Comparison of ENCODE assay signal across 5 worm cellular contexts in the genomic region with DNA sequence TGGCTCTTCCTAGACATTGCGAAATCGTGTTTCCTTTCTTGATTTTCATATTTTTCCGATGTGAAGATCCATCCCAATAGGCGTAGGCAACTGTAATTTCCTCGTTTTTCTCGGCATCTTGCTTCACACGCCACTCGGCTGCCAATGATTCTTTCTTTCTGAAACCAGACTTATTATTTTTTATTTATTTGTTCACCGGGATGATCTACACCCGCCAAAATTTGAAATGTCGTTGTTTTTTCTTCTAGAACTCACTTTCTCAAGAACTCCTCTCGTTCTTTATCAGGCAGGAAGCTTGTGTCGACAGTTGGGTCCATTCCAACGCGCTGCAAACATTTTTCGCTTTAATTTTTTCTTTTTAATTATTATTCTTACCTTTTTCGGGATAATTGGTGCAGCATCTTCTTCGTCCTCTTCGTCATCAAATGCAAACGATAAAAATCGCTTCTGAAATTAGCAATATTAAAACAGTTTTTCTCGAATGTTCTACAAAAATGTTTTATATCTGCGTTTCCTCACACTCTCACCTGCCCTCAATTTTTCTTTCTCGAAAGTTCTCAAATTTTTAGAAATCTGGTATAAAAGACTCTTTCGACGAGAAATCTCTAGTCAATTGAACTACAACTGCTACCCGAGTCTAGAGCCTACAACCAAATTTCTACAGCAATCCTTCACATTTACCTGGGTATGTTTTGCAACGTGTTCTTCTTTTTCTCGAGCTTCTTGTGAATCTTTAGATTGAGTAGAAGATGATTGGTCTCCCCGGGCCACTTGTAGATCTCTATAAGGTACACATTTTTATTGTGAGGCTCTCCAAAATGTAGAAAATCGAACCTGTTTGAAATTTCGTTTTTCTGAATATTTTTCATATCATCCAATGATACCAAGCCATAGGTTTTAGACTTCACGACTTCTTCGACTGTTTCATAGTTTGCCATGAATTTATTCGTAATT.
TF ChIP-seq lines count a peak whose summit lies in the region.

A gene (plus strand): TSS at position 560 of the 954 bp plus-strand sequence.

TF ChIP-seq in whole organism, L1 larva, 84 proteins besides CTCF, POLR2A, EP300 and RAD21 (continues in another document):
- TF ChIP-seq lin-15B (tag; optimal IDR thresholded peaks at IDR 0.05; lab: Kevin White, UChicago): no peak
- no peak for TF ChIP-seq nhr-77 (tag; optimal IDR thresholded peaks at IDR 0.05; lab: Kevin White, UChicago)
- no peak for TF ChIP-seq ces-1 (GFP tag; optimal IDR thresholded peaks at IDR 0.05; lab: Kevin White, UChicago)
- TF ChIP-seq ztf-4 (tag; optimal IDR thresholded peaks at IDR 0.05; lab: Kevin White, UChicago): no peak
- TF ChIP-seq efl-1 (optimal IDR thresholded peaks at IDR 0.05; lab: Kevin White, UChicago): no peak
- peak in 1 of 2 experiments; percentile 50 for TF ChIP-seq efl-1 (GFP tag; optimal IDR thresholded peaks at IDR 0.05 in 1 of 2; lab: Kevin White, UChicago)
- peak; percentile 3 for TF ChIP-seq snu-23 (GFP tag; optimal IDR thresholded peaks at IDR 0.05; lab: Kevin White, UChicago)
- TF ChIP-seq vab-15 (tag; optimal IDR thresholded peaks at IDR 0.05; lab: Kevin White, UChicago): no peak
- TF ChIP-seq unc-62 (GFP tag; optimal IDR thresholded peaks at IDR 0.05; lab: Kevin White, UChicago): no peak
- no peak for TF ChIP-seq ceh-90 (tag; optimal IDR thresholded peaks at IDR 0.05; lab: Kevin White, UChicago)
- no peak for TF ChIP-seq hlh-17 (GFP tag; optimal IDR thresholded peaks at IDR 0.05; lab: Kevin White, UChicago; ENCODE audit: borderline replicate concordance)
- TF ChIP-seq lin-35 (GFP tag; optimal IDR thresholded peaks at IDR 0.05; lab: Kevin White, UChicago): no peak
- TF ChIP-seq lin-14 (GFP tag; optimal IDR thresholded peaks at IDR 0.05; lab: Kevin White, UChicago): no peak
- TF ChIP-seq elt-2 (tag; optimal IDR thresholded peaks at IDR 0.05; lab: Kevin White, UChicago): no peak
- TF ChIP-seq fkh-4 (tag; optimal IDR thresholded peaks at IDR 0.05; lab: Kevin White, UChicago; ENCODE audit: borderline replicate concordance): no peak
- TF ChIP-seq lsy-2 (tag; optimal IDR thresholded peaks at IDR 0.05; lab: Kevin White, UChicago): no peak

TF ChIP-seq in whole organism, L2 larva, 48 proteins besides CTCF, POLR2A, EP300 and RAD21:
- TF ChIP-seq C34F6.9 (tag; optimal IDR thresholded peaks at IDR 0.05; lab: Kevin White, UChicago) (peak; percentile 55), nhr-6 (tag; optimal IDR thresholded peaks at IDR 0.05; lab: Kevin White, UChicago) (no peak), ama-1 (optimal IDR thresholded peaks at IDR 0.05; lab: Kevin White, UChicago) (peak; percentile 84)
TF ChIP-seq in whole organism, L2 larva: peak in this region for 2.

TF ChIP-seq in whole organism, L3 larva, 47 proteins besides CTCF, POLR2A, EP300 and RAD21:
- TF ChIP-seq lin-15B (tag; optimal IDR thresholded peaks at IDR 0.05; lab: Kevin White, UChicago): no peak
- peak; percentile 6 for TF ChIP-seq elt-2 (tag; optimal IDR thresholded peaks at IDR 0.05; lab: Kevin White, UChicago)
- TF ChIP-seq nhr-25 (tag; optimal IDR thresholded peaks at IDR 0.05; lab: Kevin White, UChicago): peak; percentile 23
- TF ChIP-seq ZK546.5 (tag; optimal IDR thresholded peaks at IDR 0.05; lab: Kevin White, UChicago): no peak
- TF ChIP-seq nhr-23 (tag; optimal IDR thresholded peaks at IDR 0.05; lab: Kevin White, UChicago): peak; percentile 9
- peak; percentile 47 for TF ChIP-seq ama-1 (optimal IDR thresholded peaks at IDR 0.05; lab: Kevin White, UChicago)
TF ChIP-seq in whole organism, L3 larva: peak in this region for 4.

TF ChIP-seq in whole organism, L4 larva, 104 proteins besides CTCF, POLR2A, EP300 and RAD21:
- TF ChIP-seq mdt-29 (GFP tag; IDR thresholded peaks at IDR 0.05; lab: Robert Waterston, UW) (0 out of 2 replicates have a peak, but pooled peaks have one; percentile 9), zag-1 (tag; optimal IDR thresholded peaks at IDR 0.05; lab: Kevin White, UChicago) (no peak), ama-1 (optimal IDR thresholded peaks at IDR 0.05; lab: Kevin White, UChicago) (peak; percentile 54), F49E8.2 (tag; optimal IDR thresholded peaks at IDR 0.05; lab: Kevin White, UChicago; ENCODE audit: borderline replicate concordance) (no peak), nhr-111 (GFP tag; optimal IDR thresholded peaks at IDR 0.05; lab: Kevin White, UChicago) (no peak), lim-7 (GFP tag; IDR thresholded peaks at IDR 0.05; lab: Robert Waterston, UW) (0 out of 2 replicates have a peak, but pooled peaks have one; percentile 22), nhr-237 (tag; optimal IDR thresholded peaks at IDR 0.05; lab: Kevin White, UChicago) (no peak), ceh-62 (tag; optimal IDR thresholded peaks at IDR 0.05; lab: Kevin White, UChicago) (no peak), aha-1 (tag; lab: Kevin White, UChicago) (no peak), hmg-1.1 (GFP tag; IDR thresholded peaks at IDR 0.05; lab: Robert Waterston, UW) (no peak), nhr-25 (tag; optimal IDR thresholded peaks at IDR 0.05; lab: Kevin White, UChicago; ENCODE audit: borderline replicate concordance, insufficient read depth) (no peak), snpc-1.2 (GFP tag; IDR thresholded peaks at IDR 0.05; lab: Robert Waterston, UW) (no peak), Y48G9A.11 (GFP tag; IDR thresholded peaks at IDR 0.05; lab: Robert Waterston, UW) (no peak), arid-1 (GFP tag; conservative IDR thresholded peaks at IDR 0.05; lab: Robert Waterston, UW) (no peak)
TF ChIP-seq in whole organism, L4 larva: peak in this region for 3.

TF ChIP-seq in whole organism, young adult, 124 proteins besides CTCF, POLR2A, EP300 and RAD21:
- TF ChIP-seq lir-1 (GFP tag; conservative IDR thresholded peaks at IDR 0.05; lab: Robert Waterston, UW) (no peak), zim-3 (tag; optimal IDR thresholded peaks at IDR 0.05; lab: Kevin White, UChicago) (no peak), xnd-1 (tag; optimal IDR thresholded peaks at IDR 0.05; lab: Kevin White, UChicago) (peak; percentile 23), ama-1 (optimal IDR thresholded peaks at IDR 0.05; lab: Kevin White, UChicago) (peak; percentile 45), ama-1 (GFP tag; optimal IDR thresholded peaks at IDR 0.05; lab: Kevin White, UChicago) (no peak), egrh-3 (GFP tag; IDR thresholded peaks at IDR 0.05; lab: Robert Waterston, UW) (no peak), madf-6 (GFP tag; IDR thresholded peaks at IDR 0.05; lab: Robert Waterston, UW) (peak; percentile 73), hsf-1 (GFP tag; IDR thresholded peaks at IDR 0.05; lab: Robert Waterston, UW) (peak; percentile 54; the same call in 1 of the 2 replicates), chd-7 (tag; optimal IDR thresholded peaks at IDR 0.05; lab: Kevin White, UChicago) (no peak), efl-1 (GFP tag; optimal IDR thresholded peaks at IDR 0.05; lab: Kevin White, UChicago) (peak; percentile 26), cebp-1 (GFP tag; IDR thresholded peaks at IDR 0.05; lab: Robert Waterston, UW) (no peak), cebp-1 (tag; optimal IDR thresholded peaks at IDR 0.05; lab: Kevin White, UChicago) (peak; percentile 79), somi-1 (GFP tag; optimal IDR thresholded peaks at IDR 0.05; lab: Kevin White, UChicago) (no peak), F33H1.4 (GFP tag; IDR thresholded peaks at IDR 0.05; lab: Robert Waterston, UW) (no peak), madf-8 (GFP tag; conservative IDR thresholded peaks at IDR 0.05; lab: Robert Waterston, UW) (peak; percentile 56; the same call in 1 of the 2 replicates)
